Fruit fly (Drosophila melanogaster) S2 (cell line): ENCODE measurements around the gene CG4935.

Source experiments
- CG8478 ChIP-seq: fragments of >200 bp; optimal IDR thresholded peaks from 2 replicates; lab custom pipeline; 2018
- CTCF ChIP-seq, 2 experiments: fragments of >200 bp; optimal IDR thresholded peaks; 2 replicates each; lab custom pipeline; 2018

- no peak for TF ChIP-seq CTCF (optimal IDR thresholded peaks at IDR 0.05; lab: Kevin White, UChicago)
- no peak for TF ChIP-seq CG8478 (lab: Kevin White, UChicago)
Measured at dm6 chr2L:16263723-16264122, 1.8 kb downstream of the CG4935 start.
